Worm (Caenorhabditis elegans): Measurements from ENCODE around the gene chtl-1.

DNA sequence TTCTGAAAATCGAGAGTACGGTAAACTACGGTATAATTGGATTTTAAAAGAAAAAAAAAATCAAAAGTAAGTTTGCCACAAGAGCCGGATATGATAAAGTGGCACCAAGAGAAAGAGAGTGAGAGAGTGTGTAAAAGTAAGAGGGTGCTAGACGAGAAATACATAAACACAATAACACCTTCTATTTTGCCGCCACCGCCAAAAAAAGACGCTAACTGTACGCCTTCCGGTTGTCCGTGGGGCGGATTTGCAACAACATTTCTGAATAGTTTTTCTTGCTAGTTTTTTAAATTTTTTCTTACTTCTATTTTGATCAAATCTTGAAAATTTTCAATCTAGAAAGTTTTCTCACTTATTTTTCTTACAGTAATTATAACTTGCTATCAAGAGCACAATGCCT is 8.5 kb upstream of the chtl-1 start, which contains the start of gene F35C8.8:
- TF ChIP-seq lin-15B (tag; optimal IDR thresholded peaks at IDR 0.05) (no peak), elt-3 (tag; optimal IDR thresholded peaks at IDR 0.05) (no peak), nhr-19 (GFP tag; conservative IDR thresholded peaks at IDR 0.05) (no peak), unc-62 (GFP tag; optimal IDR thresholded peaks at IDR 0.05) (no peak), aha-1 (tag; optimal IDR thresholded peaks at IDR 0.05) (no peak), mep-1 (tag; optimal IDR thresholded peaks at IDR 0.05) (no peak), zag-1 (tag; optimal IDR thresholded peaks at IDR 0.05) (no peak), elt-2 (tag; optimal IDR thresholded peaks at IDR 0.05) (no peak), fos-1 (tag; optimal IDR thresholded peaks at IDR 0.05) (no peak), ama-1 (optimal IDR thresholded peaks at IDR 0.05) (no peak), nhr-76 (tag; optimal IDR thresholded peaks at IDR 0.05) (no peak), fkh-10 (GFP tag; optimal IDR thresholded peaks at IDR 0.05) (no peak), lin-35 (GFP tag; optimal IDR thresholded peaks at IDR 0.05) (no peak)
